Worm (Caenorhabditis elegans) whole organism, L4 larva: ENCODE measurements around the gene gop-2.
A peak's percentile ranks its signal among the peaks of the same experiment; 100 is the strongest.

Experiments used
- R02D3.7 ChIP-seq: fragments of 150-350 bp; sonication (generic microtip); optimal IDR thresholded peaks from 3 replicates; lab custom pipeline; 2014; ENCODE audit warnings: missing biosample characterization, missing genetic modification characterization
- ceh-82 ChIP-seq: sonication (generic microtip); optimal IDR thresholded peaks from 2 replicates; lab custom pipeline; 2017; ENCODE audit warnings: missing biosample characterization, missing genetic modification characterization
- ces-1 ChIP-seq: fragments of 150-350 bp; sonication (generic microtip); optimal IDR thresholded peaks from 4 replicates; lab custom pipeline; 2014; ENCODE audit warnings: missing biosample characterization, missing genetic modification reagents, missing genetic modification characterization
- dpl-1 ChIP-seq: fragments of 150-350 bp; optimal IDR thresholded peaks from 2 replicates; lab custom pipeline; 2014; ENCODE audit warnings: missing biosample characterization, missing genetic modification reagents, missing genetic modification characterization
- fos-1 ChIP-seq: fragments of 150-350 bp; optimal IDR thresholded peaks from 2 replicates; lab custom pipeline; 2014; ENCODE audit warnings: missing biosample characterization, missing genetic modification characterization
- nhr-237 ChIP-seq: sonication (generic microtip); optimal IDR thresholded peaks from 2 replicates; lab custom pipeline; 2017; ENCODE audit warnings: missing biosample characterization, missing genetic modification characterization
- nhr-28 ChIP-seq: fragments of 150-350 bp; optimal IDR thresholded peaks from 2 replicates; lab custom pipeline; 2014; ENCODE audit warnings: missing biosample characterization, missing genetic modification characterization
- unc-62 ChIP-seq, 3 experiments: fragments of 150-350 bp in 1 of 3; sonication (generic microtip); optimal IDR thresholded peaks in 2 of 3; peaks in 1 of 3; 1 replicate in 1 of 3; 2 replicates in 2 of 3; lab custom pipeline; 2014 to 2017; ENCODE audit warnings: missing biosample characterization in 3 of 3, missing genetic modification characterization in 3 of 3, missing genetic modification reagents in 3 of 3, missing genotype in 1 of 3
- zag-1 ChIP-seq: fragments of 150-350 bp; optimal IDR thresholded peaks from 2 replicates; lab custom pipeline; 2014; ENCODE audit warnings: missing biosample characterization, missing genetic modification characterization
- ztf-11 ChIP-seq: fragments of 150-350 bp; optimal IDR thresholded peaks from 2 replicates; lab custom pipeline; 2014; ENCODE audit warnings: missing biosample characterization, missing genetic modification characterization

DNA sequence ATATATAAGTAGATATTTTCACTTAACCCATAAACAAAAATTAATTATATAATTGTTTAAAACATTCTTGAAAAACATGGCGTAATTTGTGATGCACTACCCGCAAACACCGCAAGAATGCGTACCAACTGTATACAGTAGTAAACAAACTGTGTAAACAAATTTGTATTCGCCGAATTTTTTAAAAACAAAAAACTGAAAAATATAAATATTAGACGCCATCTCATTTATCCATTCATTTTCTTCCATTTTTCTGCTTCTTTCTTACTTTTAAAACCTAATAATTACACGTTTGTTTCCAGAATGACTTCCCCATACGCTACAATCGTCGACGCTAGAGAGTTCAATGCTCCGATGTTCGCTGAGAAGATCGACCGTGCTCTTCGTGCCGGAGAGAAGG is 33.5 kb upstream of the gop-2 start, which contains the start of gene nex-1:
- TF ChIP-seq ces-1 (GFP tag; lab: Kevin White, UChicago) (no peak), ceh-82 (no peak), nhr-28 (tag; lab: Kevin White, UChicago) (no peak), ztf-11 (tag; lab: Kevin White, UChicago) (no peak), unc-62 (GFP tag; optimal IDR thresholded peaks at IDR 0.05 in 1 of 2; lab: Kevin White, UChicago) (peak in 1 of 2 experiments; percentile 23), unc-62 (tag; optimal IDR thresholded peaks at IDR 0.05; lab: Kevin White, UChicago) (no peak), nhr-237 (tag; lab: Kevin White, UChicago) (no peak), fos-1 (no peak), R02D3.7 (no peak), zag-1 (no peak), dpl-1 (GFP tag; lab: Kevin White, UChicago) (no peak)
